Worm (Caenorhabditis elegans): ENCODE measurements around the gene folt-3.

folt-3 gene

ce11 chrV:7555875-7556274 is 53.7 kb downstream of the folt-3 start:
- TF ChIP-seq nhr-11 (tag; optimal IDR thresholded peaks at IDR 0.05) (no peak), pat-9 (tag; optimal IDR thresholded peaks at IDR 0.05) (no peak), Y22D7AL.16 (tag; optimal IDR thresholded peaks at IDR 0.05) (no peak), sox-4 (tag; optimal IDR thresholded peaks at IDR 0.05) (no peak), pha-4 (tag; optimal IDR thresholded peaks at IDR 0.05) (no peak), gmeb-2 (tag; optimal IDR thresholded peaks at IDR 0.05) (no peak), ztf-16 (tag; optimal IDR thresholded peaks at IDR 0.05) (no peak), dve-1 (tag; optimal IDR thresholded peaks at IDR 0.05) (no peak), ceh-34 (tag; optimal IDR thresholded peaks at IDR 0.05) (no peak), ceh-19 (GFP tag; optimal IDR thresholded peaks at IDR 0.05) (no peak), pax-1 (tag; optimal IDR thresholded peaks at IDR 0.05) (no peak), unc-3 (GFP tag; conservative IDR thresholded peaks at IDR 0.05) (no peak), unc-3 (tag; optimal IDR thresholded peaks at IDR 0.05) (no peak), unc-86 (tag; optimal IDR thresholded peaks at IDR 0.05) (no peak), ref-2 (tag; optimal IDR thresholded peaks at IDR 0.05) (no peak), C08G9.2 (tag; optimal IDR thresholded peaks at IDR 0.05) (no peak), ceh-2 (tag; optimal IDR thresholded peaks at IDR 0.05) (no peak), unc-55 (GFP tag; optimal IDR thresholded peaks at IDR 0.05) (no peak)

ce11 chrV:7553873-7554362 is 55.6 kb downstream of the folt-3 start, which contains the start of gene ttr-10:
Gene ttr-10, minus strand, starts transcription at chrV:7553923.
- TF ChIP-seq nfya-1 (tag; optimal IDR thresholded peaks at IDR 0.05) (no peak), fkh-10 (GFP tag; optimal IDR thresholded peaks at IDR 0.05) (no peak), elt-2 (tag; optimal IDR thresholded peaks at IDR 0.05) (no peak), syd-9 (tag; optimal IDR thresholded peaks at IDR 0.05) (no peak), tbx-2 (tag; optimal IDR thresholded peaks at IDR 0.05) (no peak), rnt-1 (tag; optimal IDR thresholded peaks at IDR 0.05) (no peak)

Measured in whole organism, late embryonic.